Fruit fly (Drosophila melanogaster) whole organism, wandering third instar larva: ENCODE results near the gene CG2260.

Experiments
- CG9705 ChIP-seq: fragments of 200-800 bp; sonication (Bioruptor generic); optimal IDR thresholded peaks from 2 replicates; lab custom pipeline; 2018; ENCODE audit warnings: missing biosample characterization, mild to moderate bottlenecking, missing genetic modification characterization
- Hr78 ChIP-seq: fragments of >200 bp; optimal IDR thresholded peaks from 2 replicates; lab custom pipeline; 2017; ENCODE audit warnings: missing biosample characterization, missing genetic modification characterization
- dsf ChIP-seq: sonication (Bioruptor generic); optimal IDR thresholded peaks from 2 replicates; lab custom pipeline; 2016; ENCODE audit warnings: missing biosample characterization, missing genetic modification characterization, borderline replicate concordance
- lola ChIP-seq: fragments of >200 bp; optimal IDR thresholded peaks from 2 replicates; lab custom pipeline; 2017; ENCODE audit warnings: missing biosample characterization, missing genetic modification characterization
- sage ChIP-seq: fragments of 200-800 bp; sonication (Bioruptor generic); optimal IDR thresholded peaks from 2 replicates; lab custom pipeline; 2016; ENCODE audit warnings: missing biosample characterization, mild to moderate bottlenecking, missing genetic modification characterization

- TF ChIP-seq lola (GFP tag; lab: Kevin White, UChicago) (no peak), Hr78 (GFP tag; lab: Kevin White, UChicago) (no peak), sage (GFP tag; lab: Kevin White, UChicago) (no peak), CG9705 (GFP tag; lab: Kevin White, UChicago) (no peak), dsf (GFP tag; lab: Kevin White, UChicago) (no peak)
These were observed 44.7 kb upstream of the CG2260 start, which contains the start of gene Or7a for dm6 chrX:8165608-8166007.
